Worm (Caenorhabditis elegans) whole organism, mixed stage, embryonic: ENCODE measurements around the gene sld-5.

Source experiments
- M03D4.4 ChIP-seq: sonication (generic microtip); optimal IDR thresholded peaks from 2 replicates; lab custom pipeline; 2017; ENCODE audit warnings: mild to moderate bottlenecking, missing genetic modification characterization, missing compliant biosample characterization
- bed-3 ChIP-seq: fragments of 200-800 bp; sonication (Bioruptor generic); optimal IDR thresholded peaks from 3 replicates; lab custom pipeline; 2018; ENCODE audit warnings: mild to moderate bottlenecking, missing genetic modification characterization, moderate library complexity, missing compliant biosample characterization
- blmp-1 ChIP-seq: fragments of 150-350 bp; optimal IDR thresholded peaks from 2 replicates; lab custom pipeline; 2014; ENCODE audit warnings: missing biosample characterization, missing genetic modification characterization
- ceh-39 ChIP-seq: fragments of 150-350 bp; optimal IDR thresholded peaks from 2 replicates; lab custom pipeline; 2014; ENCODE audit warnings: missing biosample characterization, missing genetic modification characterization
- ceh-43 ChIP-seq: fragments of 200-800 bp; sonication (Bioruptor generic); optimal IDR thresholded peaks from 2 replicates; lab custom pipeline; 2018; ENCODE audit warnings: mild to moderate bottlenecking, missing genetic modification characterization, moderate library complexity, missing compliant biosample characterization
- ceh-83 ChIP-seq: fragments of 200-800 bp; sonication (Bioruptor generic); optimal IDR thresholded peaks from 2 replicates; lab custom pipeline; 2018; ENCODE audit warnings: mild to moderate bottlenecking, missing genetic modification characterization, missing compliant biosample characterization
- ces-1 ChIP-seq: fragments of 150-350 bp; optimal IDR thresholded peaks from 2 replicates; lab custom pipeline; 2014; ENCODE audit warnings: missing biosample characterization, missing genetic modification reagents, missing genetic modification characterization
- cnd-1 ChIP-seq: fragments of 200-800 bp; sonication (Bioruptor generic); optimal IDR thresholded peaks from 2 replicates; lab custom pipeline; 2018; ENCODE audit warnings: mild to moderate bottlenecking, missing genetic modification characterization, missing compliant biosample characterization
- drap-1 ChIP-seq: fragments of 200-800 bp; sonication (Bioruptor generic); optimal IDR thresholded peaks from 3 replicates; lab custom pipeline; 2018; ENCODE audit warnings: mild to moderate bottlenecking, missing genetic modification characterization, missing compliant biosample characterization
- elt-1 ChIP-seq: sonication (generic microtip); optimal IDR thresholded peaks from 2 replicates; lab custom pipeline; 2017; ENCODE audit warnings: missing genetic modification characterization, mild to moderate bottlenecking, missing compliant biosample characterization, antibody characterized with exemption, moderate library complexity, borderline replicate concordance; ENCODE audit not compliant: insufficient read depth
- flh-1 ChIP-seq: fragments of 200-800 bp; sonication (Bioruptor generic); optimal IDR thresholded peaks from 2 replicates; lab custom pipeline; 2018; ENCODE audit warnings: mild to moderate bottlenecking, missing genetic modification characterization, moderate library complexity, missing compliant biosample characterization
- hlh-1 ChIP-seq: fragments of 150-350 bp; optimal IDR thresholded peaks from 2 replicates; lab custom pipeline; 2014; ENCODE audit warnings: missing biosample characterization, missing genetic modification reagents, missing genetic modification characterization
- lin-13 ChIP-seq: fragments of 150-350 bp; optimal IDR thresholded peaks from 2 replicates; lab custom pipeline; 2014; ENCODE audit warnings: missing biosample characterization, missing genetic modification characterization
- lin-32 ChIP-seq: fragments of 200-800 bp; sonication (Bioruptor generic); optimal IDR thresholded peaks from 2 replicates; lab custom pipeline; 2018; ENCODE audit warnings: mild to moderate bottlenecking, missing genetic modification characterization, missing compliant biosample characterization
- mab-5 ChIP-seq: fragments of 150-350 bp; optimal IDR thresholded peaks from 2 replicates; lab custom pipeline; 2014; ENCODE audit warnings: missing biosample characterization, missing genetic modification characterization
- mep-1 ChIP-seq: fragments of 150-350 bp; optimal IDR thresholded peaks from 2 replicates; lab custom pipeline; 2017; ENCODE audit warnings: missing biosample characterization, missing genetic modification reagents, missing genetic modification characterization, inconsistent platforms
- mls-2 ChIP-seq: sonication (generic microtip); optimal IDR thresholded peaks from 2 replicates; lab custom pipeline; 2016; ENCODE audit warnings: mild to moderate bottlenecking, missing genetic modification characterization, moderate library complexity, missing compliant biosample characterization
- nhr-12 ChIP-seq: fragments of 150-350 bp; optimal IDR thresholded peaks from 2 replicates; lab custom pipeline; 2014; ENCODE audit warnings: missing biosample characterization, missing genetic modification characterization
- nhr-2 ChIP-seq: fragments of 150-350 bp; optimal IDR thresholded peaks from 2 replicates; lab custom pipeline; 2014; ENCODE audit warnings: missing biosample characterization, missing genetic modification characterization
- nhr-237 ChIP-seq: fragments of 150-350 bp; optimal IDR thresholded peaks from 2 replicates; lab custom pipeline; 2014; ENCODE audit warnings: missing biosample characterization, missing genetic modification characterization
- nhr-76 ChIP-seq: sonication (generic microtip); optimal IDR thresholded peaks from 2 replicates; lab custom pipeline; 2017; ENCODE audit warnings: missing biosample characterization, missing genetic modification characterization
- pha-4 ChIP-seq: fragments of 150-350 bp; optimal IDR thresholded peaks from 2 replicates; lab custom pipeline; 2018; ENCODE audit warnings: missing biosample characterization, missing genetic modification reagents, missing genetic modification characterization
- sem-2 ChIP-seq: fragments of 200-800 bp; sonication (Bioruptor generic); optimal IDR thresholded peaks from 2 replicates; lab custom pipeline; 2018; ENCODE audit warnings: mild to moderate bottlenecking, missing genetic modification characterization, missing compliant biosample characterization
- snpc-4 ChIP-seq: fragments of 150-350 bp; optimal IDR thresholded peaks from 2 replicates; lab custom pipeline; 2014; ENCODE audit warnings: missing biosample characterization, missing genetic modification characterization
- sptf-1 ChIP-seq: sonication (generic microtip); optimal IDR thresholded peaks from 2 replicates; lab custom pipeline; 2017; ENCODE audit warnings: mild to moderate bottlenecking, missing genetic modification characterization, moderate library complexity, missing compliant biosample characterization
- tbx-8 ChIP-seq: fragments of 200-800 bp; sonication (Bioruptor generic); optimal IDR thresholded peaks from 2 replicates; lab custom pipeline; 2018; ENCODE audit warnings: mild to moderate bottlenecking, missing genetic modification characterization, moderate library complexity, missing compliant biosample characterization
- unc-120 ChIP-seq: sonication (generic microtip); optimal IDR thresholded peaks from 2 replicates; lab custom pipeline; 2017; ENCODE audit warnings: missing genetic modification characterization, missing compliant biosample characterization; ENCODE audit not compliant: poor library complexity, severe bottlenecking
- unc-39 ChIP-seq: fragments of 150-350 bp; optimal IDR thresholded peaks from 2 replicates; lab custom pipeline; 2014; ENCODE audit warnings: missing biosample characterization, missing genetic modification characterization
- unc-62 ChIP-seq: fragments of 150-350 bp; optimal IDR thresholded peaks from 2 replicates; lab custom pipeline; 2014; ENCODE audit warnings: missing biosample characterization, missing genetic modification reagents, missing genetic modification characterization
- zip-8 ChIP-seq: fragments of 150-350 bp; optimal IDR thresholded peaks from 2 replicates; lab custom pipeline; 2014; ENCODE audit warnings: missing biosample characterization, missing genetic modification characterization
- ztf-11 ChIP-seq: fragments of 150-350 bp; optimal IDR thresholded peaks from 2 replicates; lab custom pipeline; 2014; ENCODE audit warnings: missing biosample characterization, missing genetic modification characterization

sld-5 gene

DNA sequence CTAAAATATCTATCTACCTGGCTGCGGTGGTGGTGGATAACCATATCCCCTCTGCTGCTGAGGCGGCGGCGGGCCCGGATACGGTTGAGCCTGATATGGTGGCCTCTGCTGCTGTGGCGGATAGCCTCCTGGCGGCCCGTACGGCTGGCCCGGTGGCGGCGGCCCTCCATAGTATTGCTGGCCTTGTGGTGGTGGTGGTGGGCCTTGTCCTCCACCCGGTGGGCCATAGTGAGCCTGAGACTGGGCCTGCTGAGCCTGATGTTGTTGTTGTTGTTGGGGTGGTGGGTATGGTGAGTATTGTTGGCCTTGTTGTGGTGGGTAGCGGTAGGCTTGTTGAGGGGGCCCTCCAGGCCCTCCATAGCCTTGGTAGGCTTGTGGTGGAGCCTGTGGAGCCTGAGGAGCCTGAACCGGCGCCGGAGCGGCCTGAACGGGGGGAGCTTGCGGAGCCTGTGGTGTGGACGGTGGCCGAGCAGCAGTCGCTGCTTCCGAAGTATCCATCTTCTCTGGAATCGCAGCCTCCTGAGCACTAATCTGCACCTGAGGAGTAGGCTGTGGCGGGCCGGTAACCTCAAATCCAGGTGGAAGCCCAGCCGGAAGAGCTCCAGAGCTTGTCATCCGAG lies 3.8 kb upstream of the sld-5 start:
- TF ChIP-seq bed-3 (GFP tag; lab: Kevin White, UChicago): no peak
- TF ChIP-seq flh-1: peak; percentile 12
- no peak for TF ChIP-seq sem-2 (GFP tag; lab: Kevin White, UChicago)
- TF ChIP-seq ceh-83 (GFP tag; lab: Kevin White, UChicago): peak; percentile 40
- no peak for TF ChIP-seq lin-13 (tag; lab: Kevin White, UChicago)
- TF ChIP-seq mls-2 (tag; lab: Kevin White, UChicago): no peak
- no peak for TF ChIP-seq unc-120 (tag; lab: Kevin White, UChicago)
- TF ChIP-seq M03D4.4 (tag; lab: Kevin White, UChicago): no peak
- no peak for TF ChIP-seq elt-1 (tag; lab: Kevin White, UChicago)
- no peak for TF ChIP-seq lin-32 (GFP tag; lab: Kevin White, UChicago)
- TF ChIP-seq unc-39 (tag; lab: Kevin White, UChicago): no peak
- no peak for TF ChIP-seq unc-62 (GFP tag; lab: Kevin White, UChicago)
- TF ChIP-seq nhr-12: no peak
- no peak for TF ChIP-seq nhr-76
- TF ChIP-seq ztf-11 (tag; lab: Kevin White, UChicago): no peak
- TF ChIP-seq nhr-2: no peak
- TF ChIP-seq tbx-8: no peak
- no peak for TF ChIP-seq nhr-237 (tag; lab: Kevin White, UChicago)
- TF ChIP-seq ceh-39 (tag; lab: Kevin White, UChicago): no peak
- TF ChIP-seq drap-1 (GFP tag; lab: Kevin White, UChicago): peak; percentile 2
- TF ChIP-seq sptf-1 (tag; lab: Kevin White, UChicago): peak; percentile 31
- no peak for TF ChIP-seq mab-5 (tag; lab: Kevin White, UChicago)
- no peak for TF ChIP-seq zip-8 (tag; lab: Kevin White, UChicago)
- TF ChIP-seq blmp-1 (tag; lab: Kevin White, UChicago): no peak
- TF ChIP-seq ceh-43 (GFP tag; lab: Kevin White, UChicago): no peak
- TF ChIP-seq cnd-1: peak; percentile 31
- no peak for TF ChIP-seq hlh-1 (tag; lab: Kevin White, UChicago)

DNA sequence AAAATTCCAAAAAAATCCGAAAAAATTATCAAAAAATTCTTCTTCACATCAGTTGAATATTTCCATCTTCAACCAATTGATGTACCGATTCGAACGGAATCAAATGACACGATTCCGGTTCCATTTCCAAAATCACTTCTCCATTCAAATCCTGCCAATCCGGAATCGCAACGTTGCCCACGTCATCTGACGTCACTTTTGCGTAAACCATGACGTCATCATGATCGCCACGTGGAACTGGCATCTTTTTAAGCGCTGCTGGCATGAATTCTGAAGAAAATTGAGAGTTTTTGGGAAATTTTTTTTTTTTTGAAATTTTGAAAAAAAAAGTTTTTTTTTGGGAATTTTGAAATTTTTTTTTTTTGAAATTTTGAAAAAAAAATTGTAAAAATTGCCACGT lies 2.3 kb downstream of the sld-5 start:
- TF ChIP-seq nhr-237 (tag; lab: Kevin White, UChicago) (no peak), zip-8 (tag; lab: Kevin White, UChicago) (peak; percentile 95), snpc-4 (tag; lab: Kevin White, UChicago) (no peak)

DNA sequence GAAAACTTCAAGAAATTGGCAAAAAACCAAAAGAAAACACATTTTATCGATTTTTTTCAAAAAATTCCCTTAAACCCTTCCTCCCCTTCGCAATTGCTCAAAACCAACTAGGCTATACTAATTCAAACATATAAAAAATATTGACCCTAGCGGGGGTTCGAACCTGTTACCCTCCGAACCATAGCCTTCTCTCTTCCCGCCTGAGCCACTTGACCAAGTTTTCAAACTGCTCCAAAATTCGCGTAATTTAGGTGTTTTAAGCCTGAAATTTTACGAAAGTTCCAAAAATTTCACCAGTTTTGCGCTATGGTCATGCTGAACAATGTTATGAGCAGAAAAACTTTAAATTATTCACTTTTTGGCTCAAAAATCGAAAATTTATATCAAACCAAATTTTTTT lies 3.1 kb downstream of the sld-5 start:
- TF ChIP-seq mab-5 (tag; lab: Kevin White, UChicago): no peak
- no peak for TF ChIP-seq nhr-237 (tag; lab: Kevin White, UChicago)
- TF ChIP-seq elt-1 (tag; lab: Kevin White, UChicago): no peak
- no peak for TF ChIP-seq mls-2 (tag; lab: Kevin White, UChicago)
- peak; percentile 30 for TF ChIP-seq M03D4.4 (tag; lab: Kevin White, UChicago)
- no peak for TF ChIP-seq tbx-8
- TF ChIP-seq pha-4 (tag; lab: Kevin White, UChicago): no peak
- no peak for TF ChIP-seq bed-3 (GFP tag; lab: Kevin White, UChicago)

DNA sequence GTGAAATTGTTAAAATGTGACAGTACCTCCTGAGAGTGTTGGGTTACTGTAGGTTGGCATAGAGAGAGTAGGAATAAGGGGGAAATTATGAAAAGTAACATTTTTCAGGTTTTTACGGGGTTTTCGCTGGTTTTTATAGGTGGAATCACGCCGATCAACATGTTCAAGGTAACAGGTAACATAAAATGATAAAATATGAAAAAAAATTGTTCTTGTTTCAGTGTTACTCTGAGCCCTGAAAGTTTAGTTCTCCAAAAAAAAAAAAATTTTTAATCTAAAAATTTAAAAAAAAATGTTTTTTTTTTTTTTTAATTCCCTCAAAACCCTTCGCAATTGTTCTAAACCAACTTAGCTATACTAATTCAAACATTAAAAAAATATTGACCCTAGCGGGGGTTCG lies 3.8 kb downstream of the sld-5 start, which contains the start of gene Y113G7B.15:
TSS of gene Y113G7B.15 (minus strand) at position 101 of the 400 bp plus-strand sequence.
- TF ChIP-seq mab-5 (tag; lab: Kevin White, UChicago): no peak
- TF ChIP-seq elt-1 (tag; lab: Kevin White, UChicago): no peak
- TF ChIP-seq unc-62 (GFP tag; lab: Kevin White, UChicago): no peak
- TF ChIP-seq mep-1 (tag; lab: Kevin White, UChicago): no peak
- TF ChIP-seq nhr-237 (tag; lab: Kevin White, UChicago): no peak
- TF ChIP-seq bed-3 (GFP tag; lab: Kevin White, UChicago): no peak
- no peak for TF ChIP-seq sem-2 (GFP tag; lab: Kevin White, UChicago)
- no peak for TF ChIP-seq ceh-43 (GFP tag; lab: Kevin White, UChicago)
- no peak for TF ChIP-seq unc-120 (tag; lab: Kevin White, UChicago)
- no peak for TF ChIP-seq nhr-76
- TF ChIP-seq blmp-1 (tag; lab: Kevin White, UChicago): no peak
- TF ChIP-seq pha-4 (tag; lab: Kevin White, UChicago): no peak
- no peak for TF ChIP-seq flh-1
- no peak for TF ChIP-seq ces-1 (GFP tag; lab: Kevin White, UChicago)
- TF ChIP-seq nhr-2: no peak
- TF ChIP-seq unc-39 (tag; lab: Kevin White, UChicago): no peak
- no peak for TF ChIP-seq ceh-83 (GFP tag; lab: Kevin White, UChicago)
- no peak for TF ChIP-seq sptf-1 (tag; lab: Kevin White, UChicago)
